Worm (Caenorhabditis elegans): ENCODE data around the gene lip-1.

DNA sequence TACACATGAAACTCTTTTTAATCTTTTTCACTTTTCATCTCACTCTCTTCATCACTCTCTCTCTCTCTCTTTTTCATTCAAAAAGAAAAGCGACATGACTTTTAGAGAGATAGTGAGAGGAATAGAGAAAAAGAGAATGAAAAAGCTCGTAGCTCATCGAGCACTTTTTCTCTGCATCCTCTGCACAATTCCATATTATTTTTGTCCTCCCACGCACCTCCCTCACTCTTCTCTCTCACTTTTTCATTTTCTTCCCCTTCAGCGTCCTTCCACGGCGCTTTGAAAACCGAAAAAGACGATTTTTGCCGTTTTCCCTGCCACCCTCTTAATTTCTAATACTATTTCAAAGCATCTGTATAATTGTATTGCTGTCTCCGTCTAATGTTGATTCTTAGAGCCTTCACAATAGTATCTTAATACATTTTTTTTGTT lies 3.7 kb upstream of the lip-1 start:
- TF ChIP-seq elt-3 (tag; optimal IDR thresholded peaks at IDR 0.05) (no peak), zag-1 (tag; optimal IDR thresholded peaks at IDR 0.05) (peak; percentile 12), tbx-2 (tag; optimal IDR thresholded peaks at IDR 0.05) (peak; percentile 53), ceh-28 (tag; optimal IDR thresholded peaks at IDR 0.05) (peak; percentile 55), ZK546.5 (tag; optimal IDR thresholded peaks at IDR 0.05) (no peak), egl-27 (tag; optimal IDR thresholded peaks at IDR 0.05) (peak; percentile 5)

Data from whole organism, L3 larva.